Fruit fly (Drosophila melanogaster) whole organism, embryonic: ENCODE results near the gene Cep290.
"Not testable (repeated sequence)": the region's sequence is repeated elsewhere in the genome, so short reads cannot be mapped to it uniquely, and the experiment has no call there.

Experiments
- CG10654 ChIP-seq: fragments of 200-800 bp; sonication (Bioruptor generic); optimal IDR thresholded peaks from 2 replicates; lab custom pipeline; 2016; ENCODE audit warnings: missing biosample characterization, missing genetic modification characterization
- CG14860 ChIP-seq: fragments of 200-800 bp; sonication (Bioruptor generic); IDR thresholded peaks from 3 replicates; pipeline ENCODE4 v1.3.6; 2022; ENCODE audit warnings: missing biosample characterization, missing genetic modification characterization; ENCODE audit not compliant: partially characterized antibody
- CG33213 ChIP-seq: fragments of 200-800 bp; sonication (Bioruptor generic); optimal IDR thresholded peaks from 3 replicates; lab custom pipeline; 2016; ENCODE audit warnings: missing biosample characterization, missing genetic modification characterization
- CHES-1-like ChIP-seq: fragments of 200-800 bp; sonication (Bioruptor generic); optimal IDR thresholded peaks from 2 replicates; lab custom pipeline; 2016; ENCODE audit warnings: missing biosample characterization, missing genetic modification characterization
- abd-A ChIP-seq: fragments of 200-800 bp; sonication (Bioruptor generic); optimal IDR thresholded peaks from 3 replicates; lab custom pipeline; 2019; ENCODE audit warnings: missing biosample characterization, mild to moderate bottlenecking, missing genetic modification characterization, moderate library complexity
- fd102C ChIP-seq: fragments of 200-800 bp; sonication (Bioruptor generic); optimal IDR thresholded peaks from 2 replicates; lab custom pipeline; 2018; ENCODE audit warnings: missing biosample characterization, mild to moderate bottlenecking, missing genetic modification characterization, moderate library complexity
- sima ChIP-seq: fragments of 200-800 bp; sonication (Bioruptor generic); optimal IDR thresholded peaks from 2 replicates; lab custom pipeline; 2016; ENCODE audit warnings: missing biosample characterization, missing genetic modification characterization
- zfh1 ChIP-seq: fragments of 200-800 bp; sonication (Bioruptor generic); IDR thresholded peaks from 3 replicates; pipeline ENCODE4 v1.3.6; 2022; ENCODE audit warnings: missing biosample characterization, missing genetic modification characterization
- zfh2 ChIP-seq: fragments of 200-800 bp; sonication (Bioruptor generic); optimal IDR thresholded peaks from 2 replicates; lab custom pipeline; 2016; ENCODE audit warnings: missing biosample characterization, missing genetic modification characterization

dm6 chr3L:865096-865495 is 21.4 kb downstream of the Cep290 start, which contains the start of gene CG12502:
- TF ChIP-seq zfh1; CG10654 (GFP tag; lab: Kevin White, UChicago); fd102C (GFP tag; lab: Kevin White, UChicago); CG33213 (GFP tag; lab: Kevin White, UChicago); CHES-1-like (GFP tag; lab: Kevin White, UChicago); CG14860 (GFP tag; lab: Robert Waterston, UW); zfh2 (GFP tag; lab: Kevin White, UChicago); abd-A (tag; lab: Kevin White, UChicago); sima (GFP tag; lab: Kevin White, UChicago): not testable (repeated sequence)
